Worm (Caenorhabditis elegans) whole organism, midembryonic: Measurements from ENCODE around the gene T10D4.15.
"Not testable (repeated sequence)": the region's sequence is repeated elsewhere in the genome, so short reads cannot be mapped to it uniquely, and the experiment has no call there.

ENCODE experiments used
- T22C8.4 ChIP-seq: fragments of 200-800 bp; sonication (Bioruptor generic); IDR thresholded peaks from 2 replicates; pipeline ENCODE4 v1.3.6; 2022; ENCODE audit warnings: missing genetic modification characterization, missing compliant biosample characterization
- flt-1 ChIP-seq: fragments of 200-800 bp; sonication (Bioruptor generic); IDR thresholded peaks from 2 replicates; pipeline ENCODE4 v1.3.6; 2022; ENCODE audit warnings: missing genetic modification characterization, missing compliant biosample characterization
- ref-1 ChIP-seq: fragments of 200-800 bp; sonication (Bioruptor generic); conservative IDR thresholded peaks from 2 replicates; pipeline ENCODE4 v1.3.6; 2022; ENCODE audit warnings: missing genetic modification reagents, missing genetic modification characterization, missing compliant biosample characterization
- tab-1 ChIP-seq: fragments of 200-800 bp; sonication (Bioruptor generic); IDR thresholded peaks from 2 replicates; pipeline ENCODE4 v1.3.6; 2022; ENCODE audit warnings: missing genetic modification characterization, missing compliant biosample characterization
- ztf-29 ChIP-seq: fragments of 200-800 bp; sonication (Bioruptor generic); IDR thresholded peaks from 2 replicates; pipeline ENCODE4 v1.3.6; 2022; ENCODE audit warnings: missing genetic modification reagents, missing genetic modification characterization, missing compliant biosample characterization

- TF ChIP-seq flt-1 (GFP tag; lab: Robert Waterston, UW); ztf-29; T22C8.4 (GFP tag; lab: Robert Waterston, UW); ref-1 (GFP tag; lab: Robert Waterston, UW); tab-1 (GFP tag; lab: Robert Waterston, UW): not testable (repeated sequence)
Measured at ce11 chrII:3126741-3127140, 19.2 kb upstream of the T10D4.15 start, which contains the start of gene ins-31.
